Fruit fly (Drosophila melanogaster) whole organism, embryonic: ENCODE measurements around the gene CG3348.

Experiments used
- Aef1 ChIP-seq: fragments of 200-800 bp; sonication (Bioruptor generic); IDR thresholded peaks from 3 replicates; pipeline ENCODE4 v1.3.6; 2022; ENCODE audit warnings: missing biosample characterization, missing genetic modification characterization
- BtbVII ChIP-seq: fragments of 200-800 bp; sonication (Bioruptor generic); optimal IDR thresholded peaks from 3 replicates; lab custom pipeline; 2017; ENCODE audit warnings: missing biosample characterization, mild to moderate bottlenecking, missing genetic modification characterization
- Bteb2 ChIP-seq: fragments of 200-800 bp; sonication (Bioruptor generic); optimal IDR thresholded peaks from 2 replicates; lab custom pipeline; 2016; ENCODE audit warnings: missing biosample characterization, missing genetic modification characterization
- CG10366 ChIP-seq: fragments of 200-800 bp; sonication (Bioruptor generic); IDR thresholded peaks from 2 replicates; pipeline ENCODE4 v1.3.6; 2022; ENCODE audit warnings: missing biosample characterization, missing genetic modification characterization
- CG10959 ChIP-seq: fragments of 200-800 bp; sonication (Bioruptor generic); IDR thresholded peaks from 2 replicates; pipeline ENCODE4 v1.3.6; 2022; ENCODE audit warnings: missing biosample characterization, missing genetic modification characterization
- CG11398 ChIP-seq: fragments of 200-800 bp; sonication (Bioruptor generic); optimal IDR thresholded peaks from 2 replicates; lab custom pipeline; 2016; ENCODE audit warnings: missing biosample characterization, missing genetic modification characterization
- CG11504 ChIP-seq: fragments of 200-800 bp; sonication (Bioruptor generic); optimal IDR thresholded peaks from 3 replicates; lab custom pipeline; 2019; ENCODE audit warnings: missing biosample characterization, mild to moderate bottlenecking, missing genetic modification characterization, moderate library complexity
- CG11723 ChIP-seq: fragments of 200-800 bp; sonication (Bioruptor generic); optimal IDR thresholded peaks from 2 replicates; lab custom pipeline; 2017; ENCODE audit warnings: missing biosample characterization, mild to moderate bottlenecking, missing genetic modification characterization
- CG12219 ChIP-seq: fragments of 200-800 bp; sonication (Bioruptor generic); optimal IDR thresholded peaks from 3 replicates; lab custom pipeline; 2018; ENCODE audit warnings: missing biosample characterization, mild to moderate bottlenecking, missing genetic modification characterization
- CG12236 ChIP-seq: fragments of 200-800 bp; sonication (Bioruptor generic); optimal IDR thresholded peaks from 2 replicates; lab custom pipeline; 2016; ENCODE audit warnings: missing biosample characterization, missing genetic modification characterization
- CG12744 ChIP-seq: fragments of 200-800 bp; sonication (Bioruptor generic); optimal IDR thresholded peaks from 2 replicates; lab custom pipeline; 2016; ENCODE audit warnings: missing biosample characterization, missing genetic modification characterization
- CG13123 ChIP-seq: fragments of 200-800 bp; sonication (Bioruptor generic); optimal IDR thresholded peaks from 2 replicates; lab custom pipeline; 2016; ENCODE audit warnings: missing biosample characterization, missing genetic modification characterization
- CG13424 ChIP-seq: fragments of 200-800 bp; sonication (Bioruptor generic); optimal IDR thresholded peaks from 2 replicates; lab custom pipeline; 2019; ENCODE audit warnings: missing biosample characterization, mild to moderate bottlenecking, missing genetic modification characterization, moderate library complexity
- CG14014 ChIP-seq: fragments of 200-800 bp; sonication (Bioruptor generic); IDR thresholded peaks from 2 replicates; pipeline ENCODE4 v1.3.6; 2022; ENCODE audit warnings: missing biosample characterization, missing genetic modification characterization
- CG15479 ChIP-seq: fragments of 200-800 bp; sonication (Bioruptor generic); optimal IDR thresholded peaks from 3 replicates; lab custom pipeline; 2019; ENCODE audit warnings: missing biosample characterization, mild to moderate bottlenecking, missing genetic modification characterization, moderate library complexity
- CG33213 ChIP-seq: fragments of 200-800 bp; sonication (Bioruptor generic); optimal IDR thresholded peaks from 3 replicates; lab custom pipeline; 2016; ENCODE audit warnings: missing biosample characterization, missing genetic modification characterization
- CG6654 ChIP-seq: fragments of 200-800 bp; sonication (Bioruptor generic); optimal IDR thresholded peaks from 2 replicates; lab custom pipeline; 2017; ENCODE audit warnings: missing biosample characterization, mild to moderate bottlenecking, missing genetic modification characterization
- CG7556 ChIP-seq: fragments of 200-800 bp; sonication (Bioruptor generic); optimal IDR thresholded peaks from 2 replicates; lab custom pipeline; 2017; ENCODE audit warnings: missing biosample characterization, mild to moderate bottlenecking, missing genetic modification characterization
- CG8359 ChIP-seq: fragments of 200-800 bp; sonication (Bioruptor generic); optimal IDR thresholded peaks from 2 replicates; lab custom pipeline; 2017; ENCODE audit warnings: missing biosample characterization, mild to moderate bottlenecking, missing genetic modification characterization, borderline replicate concordance
- CG9932 ChIP-seq: fragments of 200-800 bp; sonication (Bioruptor generic); IDR thresholded peaks from 2 replicates; pipeline ENCODE4 v1.3.6; 2022; ENCODE audit warnings: missing biosample characterization, missing genetic modification characterization
- CrebB ChIP-seq: fragments of 200-800 bp; sonication (Bioruptor generic); optimal IDR thresholded peaks from 3 replicates; lab custom pipeline; 2018; ENCODE audit warnings: missing biosample characterization, mild to moderate bottlenecking, missing genetic modification characterization
- Doc2 ChIP-seq: fragments of 200-800 bp; sonication (Bioruptor generic); IDR thresholded peaks from 2 replicates; pipeline ENCODE4 v1.3.6; 2022; ENCODE audit warnings: missing biosample characterization, missing genetic modification characterization
- Eip74EF ChIP-seq, 2 experiments: fragments of 200-800 bp in 1 of 2; fragments of >200 bp in 1 of 2; sonication (Bioruptor generic) in 1 of 2; optimal IDR thresholded peaks; 2 replicates each; lab custom pipeline; 2017 to 2019; ENCODE audit warnings: missing biosample characterization in 2 of 2, missing genetic modification characterization in 2 of 2, mild to moderate bottlenecking in 1 of 2, moderate library complexity in 1 of 2
- GATAe ChIP-seq: fragments of 200-800 bp; sonication (Bioruptor generic); conservative IDR thresholded peaks from 2 replicates; pipeline ENCODE4 v1.3.6; 2022; ENCODE audit warnings: missing biosample characterization, missing genetic modification characterization
- H2.0 ChIP-seq: fragments of 200-800 bp; sonication (Bioruptor generic); IDR thresholded peaks from 2 replicates; pipeline ENCODE4 v1.3.6; 2022; ENCODE audit warnings: missing biosample characterization, missing genetic modification characterization
- HLH4C ChIP-seq: fragments of 200-800 bp; sonication (Bioruptor generic); IDR thresholded peaks from 3 replicates; pipeline ENCODE4 v1.3.6; 2022; ENCODE audit warnings: missing biosample characterization, missing genetic modification characterization; ENCODE audit not compliant: partially characterized antibody
- MESR4 ChIP-seq: fragments of 200-800 bp; sonication (Bioruptor generic); optimal IDR thresholded peaks from 2 replicates; lab custom pipeline; 2018; ENCODE audit warnings: missing biosample characterization, mild to moderate bottlenecking, missing genetic modification characterization, moderate library complexity
- Max ChIP-seq: fragments of 200-800 bp; sonication (Bioruptor generic); optimal IDR thresholded peaks from 2 replicates; lab custom pipeline; 2016; ENCODE audit warnings: missing biosample characterization, mild to moderate bottlenecking, missing genetic modification characterization
- Opbp ChIP-seq: fragments of 200-800 bp; sonication (Bioruptor generic); IDR thresholded peaks from 3 replicates; pipeline ENCODE4 v1.3.6; 2022; ENCODE audit warnings: missing biosample characterization, missing genetic modification characterization; ENCODE audit not compliant: partially characterized antibody
- Sin3A ChIP-seq: fragments of >200 bp; optimal IDR thresholded peaks from 2 replicates; lab custom pipeline; 2018
- Sox102F ChIP-seq: fragments of 200-800 bp; sonication (Bioruptor generic); optimal IDR thresholded peaks from 2 replicates; lab custom pipeline; 2018; ENCODE audit warnings: missing biosample characterization, mild to moderate bottlenecking, missing genetic modification characterization, moderate library complexity
- Taf1 ChIP-seq: fragments of 200-800 bp; sonication (Bioruptor generic); IDR thresholded peaks from 2 replicates; pipeline ENCODE4 v1.3.6; 2022; ENCODE audit warnings: missing biosample characterization, missing genetic modification characterization
- chinmo ChIP-seq: fragments of 200-800 bp; sonication (Bioruptor generic); IDR thresholded peaks from 4 replicates; pipeline ENCODE4 v1.3.6; 2022; ENCODE audit warnings: missing biosample characterization, missing genetic modification characterization; ENCODE audit not compliant: partially characterized antibody
- chn ChIP-seq: fragments of 200-800 bp; sonication (Bioruptor generic); optimal IDR thresholded peaks from 2 replicates; lab custom pipeline; 2016; ENCODE audit warnings: missing biosample characterization, missing genetic modification characterization
- crol ChIP-seq: fragments of 200-800 bp; sonication (Bioruptor generic); IDR thresholded peaks from 2 replicates; pipeline ENCODE4 v1.3.6; 2022; ENCODE audit warnings: missing biosample characterization, missing genetic modification characterization
- cwo ChIP-seq: fragments of 200-800 bp; sonication (Bioruptor generic); optimal IDR thresholded peaks from 3 replicates; lab custom pipeline; 2017; ENCODE audit warnings: missing biosample characterization, missing genetic modification characterization, mild to moderate bottlenecking, moderate library complexity, missing genetic modification reagents
- fd64A ChIP-seq: fragments of 200-800 bp; sonication (Bioruptor generic); optimal IDR thresholded peaks from 3 replicates; lab custom pipeline; 2018; ENCODE audit warnings: missing biosample characterization, mild to moderate bottlenecking, missing genetic modification characterization
- fru ChIP-seq: fragments of >200 bp; optimal IDR thresholded peaks from 2 replicates; lab custom pipeline; 2017
- kay ChIP-seq: fragments of 200-800 bp; sonication (Bioruptor generic); optimal IDR thresholded peaks from 2 replicates; lab custom pipeline; 2016; ENCODE audit warnings: missing biosample characterization, missing genetic modification characterization
- knrl ChIP-seq: fragments of 200-800 bp; sonication (Bioruptor generic); IDR thresholded peaks from 3 replicates; pipeline ENCODE4 v1.3.6; 2022; ENCODE audit warnings: missing biosample characterization, missing genetic modification characterization; ENCODE audit not compliant: partially characterized antibody
- lola ChIP-seq, 3 experiments: fragments of >200 bp in 2 of 3; fragments of 200-800 bp in 1 of 3; sonication (Bioruptor generic) in 1 of 3; optimal IDR thresholded peaks; 2 replicates each; lab custom pipeline; 2017 to 2019; ENCODE audit warnings: missing biosample characterization in 3 of 3, missing genetic modification characterization in 3 of 3, mild to moderate bottlenecking in 1 of 3, moderate library complexity in 1 of 3
- luna ChIP-seq: fragments of 200-800 bp; sonication (Bioruptor generic); optimal IDR thresholded peaks from 2 replicates; lab custom pipeline; 2016; ENCODE audit warnings: missing biosample characterization, missing genetic modification characterization
- nerfin-1 ChIP-seq: fragments of 200-800 bp; sonication (Bioruptor generic); optimal IDR thresholded peaks from 3 replicates; lab custom pipeline; 2019; ENCODE audit warnings: missing biosample characterization, mild to moderate bottlenecking, missing genetic modification characterization, moderate library complexity
- pfk ChIP-seq: fragments of 200-800 bp; sonication (Bioruptor generic); optimal IDR thresholded peaks from 2 replicates; lab custom pipeline; 2018; ENCODE audit warnings: missing biosample characterization, mild to moderate bottlenecking, missing genetic modification characterization, moderate library complexity
- pnt ChIP-seq: fragments of 200-800 bp; sonication (Bioruptor generic); optimal IDR thresholded peaks from 3 replicates; lab custom pipeline; 2016; ENCODE audit warnings: missing biosample characterization, missing genetic modification characterization
- sr ChIP-seq: fragments of 200-800 bp; sonication (Bioruptor generic); IDR thresholded peaks from 3 replicates; pipeline ENCODE4 v1.3.6; 2022; ENCODE audit warnings: missing biosample characterization, missing genetic modification characterization
- tna ChIP-seq: fragments of 200-800 bp; sonication (Bioruptor generic); IDR thresholded peaks from 2 replicates; pipeline ENCODE4 v1.3.6; 2022; ENCODE audit warnings: missing biosample characterization, missing genetic modification characterization; ENCODE audit not compliant: partially characterized antibody
- unpg ChIP-seq: fragments of 200-800 bp; sonication (Bioruptor generic); optimal IDR thresholded peaks from 3 replicates; lab custom pipeline; 2018; ENCODE audit warnings: missing biosample characterization, mild to moderate bottlenecking, missing genetic modification characterization, moderate library complexity

The CG3348 gene

DNA sequence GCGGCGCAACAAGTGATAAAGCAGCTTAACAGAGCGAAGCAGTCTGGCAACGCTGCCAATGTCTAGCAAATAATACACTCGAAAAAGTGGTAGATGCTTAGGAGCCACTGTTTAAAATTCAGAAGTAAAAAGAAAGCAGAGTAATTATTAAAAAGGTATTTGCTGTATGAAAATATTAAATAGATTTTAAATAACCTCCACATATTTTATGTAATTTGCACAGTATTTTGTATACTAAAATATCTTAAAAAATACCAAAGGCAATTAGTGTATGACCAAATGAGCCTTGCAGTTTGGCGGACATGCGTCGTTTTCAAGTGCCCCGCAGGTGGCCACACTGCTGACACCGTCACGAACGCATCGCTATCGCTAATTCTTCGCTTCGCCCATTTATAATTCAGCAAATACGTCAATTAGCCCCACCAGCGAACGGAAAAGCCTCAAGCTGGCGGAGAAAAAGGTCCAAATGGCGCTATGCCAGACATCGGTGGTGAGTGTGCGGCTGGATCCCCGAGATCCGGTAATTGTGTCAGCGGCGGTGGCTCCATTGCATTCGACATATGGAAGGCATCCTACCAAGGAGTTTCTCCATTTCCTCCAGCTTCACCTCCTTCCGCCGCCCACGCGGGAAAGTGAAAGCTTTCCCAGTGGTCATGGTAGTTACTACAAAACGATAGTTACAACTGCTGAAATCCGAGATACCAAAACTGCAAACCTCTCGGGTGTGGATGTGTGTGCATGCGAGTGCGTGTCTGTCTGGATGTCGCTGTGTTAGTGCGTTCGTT is 38.7 kb downstream of the CG3348 start, which contains the start of gene pll (continued):
- TF ChIP-seq Taf1 (GFP tag; lab: Robert Waterston, UW): peak; percentile 76
- TF ChIP-seq CG15479 (GFP tag; lab: Kevin White, UChicago): peak; percentile 0
- TF ChIP-seq chinmo (GFP tag; lab: Robert Waterston, UW): 0 out of 4 replicates have a peak, but pooled peaks have one; percentile 60
- no peak for TF ChIP-seq fd64A
- peak; percentile 65; the same call in 1 of the 2 replicates for TF ChIP-seq GATAe
- TF ChIP-seq CG11398 (GFP tag; lab: Kevin White, UChicago): no peak
- peak; percentile 93 for TF ChIP-seq CG9932
- peak; percentile 84 for TF ChIP-seq unpg
- TF ChIP-seq MESR4 (GFP tag; lab: Kevin White, UChicago): peak; percentile 76
- peak; percentile 40 for TF ChIP-seq CrebB
- TF ChIP-seq CG6654 (GFP tag; lab: Kevin White, UChicago): no peak
- TF ChIP-seq crol: no peak
- TF ChIP-seq CG12744 (GFP tag; lab: Kevin White, UChicago): peak; percentile 77
- TF ChIP-seq CG13123 (GFP tag; lab: Kevin White, UChicago): peak; percentile 79
- peak; percentile 65 for TF ChIP-seq cwo (GFP tag; lab: Kevin White, UChicago)
- TF ChIP-seq pfk (GFP tag; lab: Kevin White, UChicago): no peak
- peak; percentile 71 for TF ChIP-seq CG33213 (GFP tag; lab: Kevin White, UChicago)
- peak; percentile 89 for TF ChIP-seq Aef1 (GFP tag; lab: Robert Waterston, UW)
- TF ChIP-seq fru (lab: Kevin White, UChicago): no peak
- peak; percentile 56; the same call in 1 of the 3 replicates for TF ChIP-seq knrl (GFP tag; lab: Robert Waterston, UW)
- TF ChIP-seq HLH4C (GFP tag; lab: Robert Waterston, UW): peak; percentile 51; the same call in 1 of the 3 replicates
- no peak for TF ChIP-seq Doc2 (GFP tag; lab: Robert Waterston, UW)
- peak; percentile 65 for TF ChIP-seq luna (GFP tag; lab: Kevin White, UChicago)
- no peak for TF ChIP-seq tna
- peak; percentile 72 for TF ChIP-seq CG7556
- TF ChIP-seq CG13424 (tag; lab: Kevin White, UChicago): peak; percentile 84
- no peak for TF ChIP-seq CG11504 (tag; lab: Kevin White, UChicago)
- TF ChIP-seq sr (GFP tag; lab: Robert Waterston, UW): peak; percentile 63; the same call in 2 of the 3 replicates
- peak; percentile 34 for TF ChIP-seq BtbVII (GFP tag; lab: Kevin White, UChicago)
- TF ChIP-seq pnt (GFP tag; lab: Kevin White, UChicago): peak; percentile 36
- TF ChIP-seq CG8359 (GFP tag; lab: Kevin White, UChicago): no peak
- TF ChIP-seq CG12219 (GFP tag; lab: Kevin White, UChicago): peak; percentile 21
- TF ChIP-seq CG11723: no peak
- peak; percentile 63 for TF ChIP-seq chn
- peak in 1 of 3 experiments; percentile 55 for TF ChIP-seq lola (GFP tag; optimal IDR thresholded peaks at IDR 0.05; lab: Kevin White, UChicago)
- TF ChIP-seq CG10366 (GFP tag; lab: Robert Waterston, UW): peak; percentile 90
- peak; percentile 73 for TF ChIP-seq CG10959
- no peak for TF ChIP-seq Eip74EF (GFP tag; optimal IDR thresholded peaks at IDR 0.05; lab: Kevin White, UChicago)
- peak; percentile 35 for TF ChIP-seq CG12236 (GFP tag; lab: Kevin White, UChicago)
- TF ChIP-seq kay: peak; percentile 65
- peak; percentile 85 for TF ChIP-seq Sox102F (GFP tag; lab: Kevin White, UChicago)
- TF ChIP-seq Opbp: peak; percentile 42; the same call in 2 of the 3 replicates
- TF ChIP-seq Sin3A: peak; percentile 91
- TF ChIP-seq Max: peak; percentile 70
- peak; percentile 84 for TF ChIP-seq H2.0 (GFP tag; lab: Robert Waterston, UW)
- TF ChIP-seq Bteb2 (GFP tag; lab: Kevin White, UChicago): peak; percentile 81
- peak; percentile 85 for TF ChIP-seq CG14014 (GFP tag; lab: Robert Waterston, UW)
- TF ChIP-seq nerfin-1 (tag; lab: Kevin White, UChicago): peak; percentile 53
